Fruit fly (Drosophila melanogaster) S2 (cell line): Measurements from ENCODE around the gene CG42795.

Source experiments
- CG8478 ChIP-seq: fragments of >200 bp; optimal IDR thresholded peaks from 2 replicates; lab custom pipeline; 2018
- CTCF ChIP-seq, 2 experiments: fragments of >200 bp; optimal IDR thresholded peaks; 2 replicates each; lab custom pipeline; 2018

DNA sequence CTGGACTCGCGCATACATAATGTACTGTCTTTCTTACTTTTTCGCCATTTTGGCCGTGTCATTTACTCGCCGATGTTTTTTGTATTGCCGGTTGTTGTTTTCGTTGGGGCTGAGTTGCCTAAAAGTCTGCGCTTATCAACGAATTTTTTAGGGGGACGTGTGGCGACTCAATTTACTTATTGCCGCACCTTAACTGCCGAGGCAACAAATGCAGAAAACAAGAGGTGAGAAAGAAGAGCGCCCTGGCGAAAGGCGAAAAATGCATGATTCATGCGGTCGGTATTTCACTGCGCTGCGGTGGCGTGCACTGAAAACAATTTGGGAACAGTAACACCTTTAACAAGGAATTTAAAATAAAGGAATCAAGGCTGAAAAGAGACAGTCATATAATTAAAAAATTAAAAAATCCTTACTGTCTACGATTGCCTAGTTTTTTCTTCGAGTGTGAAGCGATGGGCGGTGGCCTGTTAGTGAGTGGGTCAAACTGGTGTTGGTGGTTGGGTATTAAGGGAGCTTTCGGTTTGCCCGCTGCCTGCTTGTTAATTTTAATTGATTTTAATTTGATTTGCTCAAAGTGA lies 43.5 kb downstream of the CG42795 start:
- TF ChIP-seq CG8478 (lab: Kevin White, UChicago), result no peak
- TF ChIP-seq CTCF (optimal IDR thresholded peaks at IDR 0.05; lab: Kevin White, UChicago), result no peak
